Fruit fly (Drosophila melanogaster) whole organism, embryonic: ENCODE data around the gene Pino.

Experiments
- Ada2b ChIP-seq: fragments of 200-800 bp; sonication (Bioruptor generic); IDR thresholded peaks from 2 replicates; pipeline ENCODE4 v1.3.6; 2022; ENCODE audit warnings: missing biosample characterization, missing genetic modification characterization
- Adf1 ChIP-seq: fragments of 200-800 bp; sonication (Bioruptor generic); IDR thresholded peaks from 2 replicates; pipeline ENCODE4 v1.3.6; 2022; ENCODE audit warnings: missing biosample characterization, missing genetic modification characterization
- Atf6 ChIP-seq: fragments of 200-800 bp; sonication (Bioruptor generic); IDR thresholded peaks from 2 replicates; pipeline ENCODE4 v1.3.6; 2022; ENCODE audit warnings: missing biosample characterization, missing genetic modification characterization
- CG10267 ChIP-seq: fragments of 200-800 bp; sonication (Bioruptor generic); optimal IDR thresholded peaks from 2 replicates; lab custom pipeline; 2018; ENCODE audit warnings: missing biosample characterization, mild to moderate bottlenecking, missing genetic modification characterization, moderate library complexity
- CG10654 ChIP-seq: fragments of 200-800 bp; sonication (Bioruptor generic); optimal IDR thresholded peaks from 2 replicates; lab custom pipeline; 2016; ENCODE audit warnings: missing biosample characterization, missing genetic modification characterization
- CG12104 ChIP-seq: fragments of 200-800 bp; sonication (Bioruptor generic); optimal IDR thresholded peaks from 3 replicates; lab custom pipeline; 2016; ENCODE audit warnings: missing biosample characterization, missing genetic modification characterization
- CG13287 ChIP-seq: fragments of 200-800 bp; sonication (Bioruptor generic); IDR thresholded peaks from 2 replicates; pipeline ENCODE4 v1.3.6; 2022; ENCODE audit warnings: missing biosample characterization, missing genetic modification characterization; ENCODE audit not compliant: partially characterized antibody
- CG14441 ChIP-seq: fragments of 200-800 bp; sonication (Bioruptor generic); IDR thresholded peaks from 2 replicates; pipeline ENCODE4 v1.3.6; 2022; ENCODE audit warnings: missing biosample characterization, missing genetic modification characterization
- CG14860 ChIP-seq: fragments of 200-800 bp; sonication (Bioruptor generic); IDR thresholded peaks from 3 replicates; pipeline ENCODE4 v1.3.6; 2022; ENCODE audit warnings: missing biosample characterization, missing genetic modification characterization; ENCODE audit not compliant: partially characterized antibody
- CG15269 ChIP-seq: fragments of 200-800 bp; sonication (Bioruptor generic); optimal IDR thresholded peaks from 2 replicates; lab custom pipeline; 2018; ENCODE audit warnings: missing biosample characterization, mild to moderate bottlenecking, missing genetic modification characterization, moderate library complexity
- CG18011 ChIP-seq: fragments of 200-800 bp; sonication (Bioruptor generic); optimal IDR thresholded peaks from 2 replicates; lab custom pipeline; 2017; ENCODE audit warnings: missing biosample characterization, missing genetic modification characterization, mild to moderate bottlenecking, moderate library complexity, missing genotype
- CG3407 ChIP-seq: fragments of 200-800 bp; sonication (Bioruptor generic); optimal IDR thresholded peaks from 2 replicates; lab custom pipeline; 2018; ENCODE audit warnings: missing biosample characterization, mild to moderate bottlenecking, missing genetic modification characterization
- CG34376 ChIP-seq: fragments of 200-800 bp; sonication (Bioruptor generic); optimal IDR thresholded peaks from 2 replicates; lab custom pipeline; 2018; ENCODE audit warnings: missing biosample characterization, mild to moderate bottlenecking, missing genetic modification characterization
- CG7839 ChIP-seq: fragments of 200-800 bp; sonication (Bioruptor generic); optimal IDR thresholded peaks from 3 replicates; lab custom pipeline; 2018; ENCODE audit warnings: missing biosample characterization, mild to moderate bottlenecking, missing genetic modification characterization, moderate library complexity
- CG9797 ChIP-seq: fragments of 200-800 bp; sonication (Bioruptor generic); optimal IDR thresholded peaks from 3 replicates; lab custom pipeline; 2018; ENCODE audit warnings: missing biosample characterization, mild to moderate bottlenecking, missing genetic modification characterization
- CkIIα-i1 ChIP-seq: fragments of 200-800 bp; sonication (Bioruptor generic); IDR thresholded peaks from 2 replicates; pipeline ENCODE4 v1.3.6; 2022; ENCODE audit warnings: missing biosample characterization, missing genetic modification characterization
- E2f1 ChIP-seq: fragments of 200-800 bp; sonication (Bioruptor generic); IDR thresholded peaks from 2 replicates; pipeline ENCODE4 v1.3.6; 2022; ENCODE audit warnings: missing biosample characterization, missing genetic modification characterization
- Fer2 ChIP-seq: fragments of 200-800 bp; sonication (Bioruptor generic); optimal IDR thresholded peaks from 2 replicates; lab custom pipeline; 2018; ENCODE audit warnings: missing biosample characterization, mild to moderate bottlenecking, missing genetic modification characterization, moderate library complexity
- Fer3 ChIP-seq: fragments of 200-800 bp; sonication (Bioruptor generic); optimal IDR thresholded peaks from 2 replicates; lab custom pipeline; 2018; ENCODE audit warnings: missing biosample characterization, mild to moderate bottlenecking, missing genetic modification characterization, moderate library complexity
- Gug ChIP-seq: fragments of 200-800 bp; sonication (Bioruptor generic); IDR thresholded peaks from 4 replicates; pipeline ENCODE4 v1.3.6; 2022; ENCODE audit warnings: missing biosample characterization, missing genetic modification characterization
- Hand ChIP-seq: fragments of 200-800 bp; sonication (Bioruptor generic); optimal IDR thresholded peaks from 2 replicates; lab custom pipeline; 2017; ENCODE audit warnings: mild to moderate bottlenecking, missing biosample characterization, missing genetic modification reagents, missing genetic modification characterization
- Hr39 ChIP-seq: fragments of >200 bp; optimal IDR thresholded peaks from 2 replicates; lab custom pipeline; 2017
- Hr51 ChIP-seq, 2 experiments: fragments of 200-800 bp; sonication (Bioruptor generic); optimal IDR thresholded peaks; 2 replicates in 1 of 2; 3 replicates in 1 of 2; lab custom pipeline; 2016 to 2018; ENCODE audit warnings: missing biosample characterization in 2 of 2, missing genetic modification characterization in 2 of 2, mild to moderate bottlenecking in 1 of 2, moderate library complexity in 1 of 2
- Lim3 ChIP-seq: fragments of 200-800 bp; sonication (Bioruptor generic); IDR thresholded peaks from 2 replicates; pipeline ENCODE4 v1.3.6; 2022; ENCODE audit warnings: missing biosample characterization, missing genetic modification characterization
- MESR4 ChIP-seq: fragments of 200-800 bp; sonication (Bioruptor generic); optimal IDR thresholded peaks from 2 replicates; lab custom pipeline; 2018; ENCODE audit warnings: missing biosample characterization, mild to moderate bottlenecking, missing genetic modification characterization, moderate library complexity
- Oaz ChIP-seq: fragments of 200-800 bp; sonication (Bioruptor generic); IDR thresholded peaks from 2 replicates; pipeline ENCODE4 v1.3.6; 2022; ENCODE audit warnings: missing biosample characterization, missing genetic modification characterization
- Side ChIP-seq: fragments of 200-800 bp; sonication (Bioruptor generic); optimal IDR thresholded peaks from 2 replicates; lab custom pipeline; 2016; ENCODE audit warnings: missing biosample characterization, missing genetic modification characterization
- Sin3A ChIP-seq: fragments of >200 bp; optimal IDR thresholded peaks from 2 replicates; lab custom pipeline; 2018
- Sox100B ChIP-seq: fragments of 200-800 bp; sonication (Bioruptor generic); optimal IDR thresholded peaks from 3 replicates; lab custom pipeline; 2018; ENCODE audit warnings: missing biosample characterization, mild to moderate bottlenecking, missing genetic modification characterization
- Trl ChIP-seq, 3 experiments: fragments of >200 bp in 2 of 3; fragments of 200-800 bp in 1 of 3; sonication (Bioruptor generic) in 1 of 3; optimal IDR thresholded peaks; 2 replicates in 1 of 3; 3 replicates in 2 of 3; lab custom pipeline; 2016 to 2017; ENCODE audit warnings: missing biosample characterization in 1 of 3, missing genetic modification characterization in 1 of 3
- YL-1 ChIP-seq: fragments of 200-800 bp; sonication (Bioruptor generic); optimal IDR thresholded peaks from 3 replicates; lab custom pipeline; 2017; ENCODE audit warnings: missing biosample characterization, mild to moderate bottlenecking, missing genetic modification characterization
- al ChIP-seq: fragments of 200-800 bp; sonication (Bioruptor generic); IDR thresholded peaks from 2 replicates; pipeline ENCODE4 v1.3.6; 2022; ENCODE audit warnings: missing biosample characterization, missing genetic modification characterization
- ap ChIP-seq: fragments of 200-800 bp; sonication (Bioruptor generic); IDR thresholded peaks from 2 replicates; pipeline ENCODE4 v1.3.6; 2022; ENCODE audit warnings: missing biosample characterization, missing genetic modification characterization
- ara ChIP-seq: fragments of 200-800 bp; sonication (Bioruptor generic); IDR thresholded peaks from 2 replicates; pipeline ENCODE4 v1.3.6; 2022; ENCODE audit warnings: missing biosample characterization, missing genetic modification characterization
- btn ChIP-seq: fragments of 200-800 bp; sonication (Bioruptor generic); optimal IDR thresholded peaks from 2 replicates; lab custom pipeline; 2016; ENCODE audit warnings: missing biosample characterization, missing genetic modification characterization
- corto ChIP-seq: fragments of 200-800 bp; sonication (Bioruptor generic); optimal IDR thresholded peaks from 2 replicates; lab custom pipeline; 2016; ENCODE audit warnings: missing biosample characterization, mild to moderate bottlenecking, missing genetic modification characterization, moderate library complexity
- cwo ChIP-seq: fragments of 200-800 bp; sonication (Bioruptor generic); optimal IDR thresholded peaks from 3 replicates; lab custom pipeline; 2017; ENCODE audit warnings: missing biosample characterization, missing genetic modification characterization, mild to moderate bottlenecking, moderate library complexity, missing genetic modification reagents
- ems ChIP-seq: fragments of 200-800 bp; sonication (Bioruptor generic); optimal IDR thresholded peaks from 3 replicates; lab custom pipeline; 2016; ENCODE audit warnings: missing biosample characterization, missing genetic modification characterization
- ftz-f1 ChIP-seq: fragments of 200-800 bp; sonication (Bioruptor generic); optimal IDR thresholded peaks from 2 replicates; lab custom pipeline; 2016; ENCODE audit warnings: missing biosample characterization, missing genetic modification characterization
- gro ChIP-seq: fragments of 200-800 bp; sonication (Bioruptor generic); optimal IDR thresholded peaks from 2 replicates; lab custom pipeline; 2016; ENCODE audit warnings: missing biosample characterization, missing genetic modification characterization
- gsb ChIP-seq: fragments of 200-800 bp; sonication (Bioruptor generic); IDR thresholded peaks from 2 replicates; pipeline ENCODE4 v1.3.6; 2022; ENCODE audit warnings: missing biosample characterization, missing genetic modification characterization
- jing ChIP-seq: fragments of 200-800 bp; sonication (Bioruptor generic); optimal IDR thresholded peaks from 2 replicates; lab custom pipeline; 2018; ENCODE audit warnings: missing biosample characterization, mild to moderate bottlenecking, missing genetic modification characterization
- lmd ChIP-seq: fragments of 200-800 bp; sonication (Bioruptor generic); IDR thresholded peaks from 2 replicates; pipeline ENCODE4 v1.3.6; 2022; ENCODE audit warnings: missing biosample characterization, missing genetic modification characterization
- luna ChIP-seq: fragments of 200-800 bp; sonication (Bioruptor generic); optimal IDR thresholded peaks from 2 replicates; lab custom pipeline; 2016; ENCODE audit warnings: missing biosample characterization, missing genetic modification characterization
- p53 ChIP-seq: fragments of 200-800 bp; sonication (Bioruptor generic); optimal IDR thresholded peaks from 2 replicates; lab custom pipeline; 2016; ENCODE audit warnings: missing biosample characterization, missing genetic modification characterization
- pan ChIP-seq, 4 experiments: fragments of >200 bp in 3 of 4; fragments of 200-800 bp in 1 of 4; sonication (Bioruptor generic) in 1 of 4; optimal IDR thresholded peaks in 3 of 4; IDR thresholded peaks in 1 of 4; 2 replicates each; pipeline versions ENCODE4 v1.3.6 to Lab custom; 2017 to 2022; ENCODE audit warnings: missing biosample characterization in 2 of 4, missing genetic modification characterization in 2 of 4, mixed read lengths in 1 of 4
- pho ChIP-seq: fragments of 200-800 bp; sonication (Bioruptor generic); optimal IDR thresholded peaks from 2 replicates; lab custom pipeline; 2016; ENCODE audit warnings: missing biosample characterization, missing genetic modification characterization
- repo ChIP-seq: fragments of 200-800 bp; sonication (Bioruptor generic); optimal IDR thresholded peaks from 2 replicates; lab custom pipeline; 2016; ENCODE audit warnings: missing biosample characterization, missing genetic modification characterization
- row ChIP-seq: fragments of 200-800 bp; sonication (Bioruptor generic); IDR thresholded peaks from 3 replicates; pipeline ENCODE4 v1.3.6; 2022; ENCODE audit warnings: missing biosample characterization, missing genetic modification characterization
- shn ChIP-seq: fragments of 200-800 bp; sonication (Bioruptor generic); optimal IDR thresholded peaks from 3 replicates; lab custom pipeline; 2016; ENCODE audit warnings: missing biosample characterization, missing genetic modification characterization
- so ChIP-seq: fragments of 200-800 bp; sonication (Bioruptor generic); IDR thresholded peaks from 3 replicates; pipeline ENCODE4 v1.3.6; 2022; ENCODE audit warnings: missing biosample characterization, missing genetic modification characterization
- unc-4 ChIP-seq: fragments of 200-800 bp; sonication (Bioruptor generic); IDR thresholded peaks from 2 replicates; pipeline ENCODE4 v1.3.6; 2022; ENCODE audit warnings: missing biosample characterization, missing genetic modification characterization; ENCODE audit not compliant: partially characterized antibody
- yki ChIP-seq: fragments of >200 bp; optimal IDR thresholded peaks from 3 replicates; lab custom pipeline; 2018

Pino gene

dm6 chr2L:1177522-1177921, 48.8 kb upstream of the Pino start, which contains the start of gene CG4896 (continued):
- TF ChIP-seq CG15269 (no peak), Atf6 (no peak), CG13287 (GFP tag; lab: Robert Waterston, UW) (peak; percentile 76), btn (GFP tag; lab: Kevin White, UChicago) (no peak), unc-4 (peak; percentile 65), Hr39 (lab: Kevin White, UChicago) (no peak), YL-1 (GFP tag; lab: Kevin White, UChicago) (peak; percentile 83), Hr51 (GFP tag; optimal IDR thresholded peaks at IDR 0.05; lab: Kevin White, UChicago) (no peak), Ada2b (GFP tag; lab: Robert Waterston, UW) (no peak), Sin3A (peak; percentile 29), yki (lab: Kevin White, UChicago) (no peak), CG14860 (GFP tag; lab: Robert Waterston, UW) (peak; percentile 57; the same call in 2 of the 3 replicates), al (GFP tag; lab: Robert Waterston, UW) (no peak), Adf1 (GFP tag; lab: Robert Waterston, UW) (no peak), so (GFP tag; lab: Robert Waterston, UW) (no peak), E2f1 (GFP tag; lab: Robert Waterston, UW) (no peak), CG34376 (peak; percentile 7), corto (GFP tag; lab: Kevin White, UChicago) (no peak), Fer3 (tag; lab: Kevin White, UChicago) (no peak), CG3407 (GFP tag; lab: Kevin White, UChicago) (no peak), MESR4 (GFP tag; lab: Kevin White, UChicago) (peak; percentile 74), Oaz (GFP tag; lab: Robert Waterston, UW) (no peak), shn (GFP tag; lab: Kevin White, UChicago) (peak; percentile 10), CG9797 (peak; percentile 14), ap (GFP tag; lab: Robert Waterston, UW) (no peak), CG7839 (tag; lab: Kevin White, UChicago) (no peak), cwo (no peak), gro (GFP tag; lab: Kevin White, UChicago) (peak; percentile 21), CG10267 (tag; lab: Kevin White, UChicago) (peak; percentile 93), Sox100B (GFP tag; lab: Kevin White, UChicago) (no peak), CG14441 (no peak), ftz-f1 (GFP tag; lab: Kevin White, UChicago) (no peak), lmd (GFP tag; lab: Robert Waterston, UW) (no peak), p53 (GFP tag; lab: Kevin White, UChicago) (no peak), row (GFP tag; lab: Robert Waterston, UW) (peak; percentile 27; the same call in 1 of the 3 replicates), CkIIα-i1 (GFP tag; lab: Robert Waterston, UW) (no peak)

dm6 chr2L:1172704-1173107, 44.0 kb upstream of the Pino start, which contains the start of the genes Charon and CG4887:
TSS of gene Charon (minus strand) at chr2L:1172805.
TSS of gene CG4887 (plus strand) at chr2L:1173009.
- TF ChIP-seq E2f1 (GFP tag; lab: Robert Waterston, UW) (peak; percentile 77), CG18011 (peak; percentile 77), Hand (GFP tag; lab: Kevin White, UChicago) (peak; percentile 37), Side (GFP tag; lab: Kevin White, UChicago) (peak; percentile 85), CG12104 (GFP tag; lab: Kevin White, UChicago) (peak; percentile 68), gsb (no peak), luna (GFP tag; lab: Kevin White, UChicago) (peak; percentile 55), Fer2 (tag; lab: Kevin White, UChicago) (peak; percentile 79), CG10654 (GFP tag; lab: Kevin White, UChicago) (peak; percentile 85), pan (optimal IDR thresholded peaks at IDR 0.05; lab: Kevin White, UChicago) (no peak), pan (GFP tag; optimal IDR thresholded peaks at IDR 0.05 in 1 of 2, IDR thresholded peaks at IDR 0.05 in 1 of 2) (peak in 1 of 2 experiments; percentile 83), ara (GFP tag; lab: Robert Waterston, UW) (peak; percentile 75; the same call in 1 of the 2 replicates), Lim3 (GFP tag; lab: Robert Waterston, UW) (no peak), pho (peak; percentile 89), ems (GFP tag; lab: Kevin White, UChicago) (peak; percentile 88), jing (GFP tag; lab: Kevin White, UChicago) (no peak), repo (peak; percentile 53), Gug (GFP tag; lab: Robert Waterston, UW) (peak; percentile 83), Trl (optimal IDR thresholded peaks at IDR 0.05; lab: Kevin White, UChicago) (no peak), Trl (GFP tag; optimal IDR thresholded peaks at IDR 0.05; lab: Kevin White, UChicago) (peak; percentile 86)
